Fruit fly (Drosophila melanogaster): ENCODE measurements around the gene RpL34a.

RpL34a gene

dm6 chr3R:26072477-26072876 lies 13.4 kb upstream of the RpL34a start (continued):
- TF ChIP-seq Sry-β (GFP tag; optimal IDR thresholded peaks at IDR 0.05), result no peak
- TF ChIP-seq CG1832 (GFP tag; optimal IDR thresholded peaks at IDR 0.05), result no peak
- no peak; the same call in 3 of the 4 replicates for TF ChIP-seq Gug (GFP tag; IDR thresholded peaks at IDR 0.05)
- no peak for TF ChIP-seq CG6175 (GFP tag; IDR thresholded peaks at IDR 0.05)
- TF ChIP-seq dimm (GFP tag; IDR thresholded peaks at IDR 0.05), result no peak
- no peak for TF ChIP-seq CG11695 (GFP tag; IDR thresholded peaks at IDR 0.05)
- no peak for TF ChIP-seq dm (GFP tag; optimal IDR thresholded peaks at IDR 0.05)
- no peak for TF ChIP-seq CG11085 (GFP tag; IDR thresholded peaks at IDR 0.05)
- TF ChIP-seq TFAM (GFP tag; optimal IDR thresholded peaks at IDR 0.05), result no peak
- TF ChIP-seq CG3995 (GFP tag; optimal IDR thresholded peaks at IDR 0.05), result no peak
- TF ChIP-seq hkb (optimal IDR thresholded peaks at IDR 0.05), result no peak
- TF ChIP-seq hkb (GFP tag; IDR thresholded peaks at IDR 0.05), result 0 out of 2 replicates have a peak, but pooled peaks have one; percentile 42
- TF ChIP-seq Jarid2 (GFP tag; optimal IDR thresholded peaks at IDR 0.05), result no peak
- TF ChIP-seq CG10147 (GFP tag; optimal IDR thresholded peaks at IDR 0.05), result no peak
- TF ChIP-seq CG15514 (GFP tag; optimal IDR thresholded peaks at IDR 0.05), result no peak
- no peak for TF ChIP-seq tup (GFP tag; optimal IDR thresholded peaks at IDR 0.05)
- no peak for TF ChIP-seq CG31224 (GFP tag; IDR thresholded peaks at IDR 0.05)
- no peak for TF ChIP-seq toy (GFP tag; IDR thresholded peaks at IDR 0.05)
- TF ChIP-seq CG2712 (tag; optimal IDR thresholded peaks at IDR 0.05), result peak; percentile 41
- no peak for TF ChIP-seq CG9876 (GFP tag; optimal IDR thresholded peaks at IDR 0.05)
- no peak for TF ChIP-seq nerfin-1 (tag; optimal IDR thresholded peaks at IDR 0.05)
- no peak for TF ChIP-seq CG10267 (tag; optimal IDR thresholded peaks at IDR 0.05)
- 0 out of 3 replicates have a peak, but pooled peaks have one; percentile 47 for TF ChIP-seq CG34422 (GFP tag; IDR thresholded peaks at IDR 0.05)
- TF ChIP-seq trem (tag; optimal IDR thresholded peaks at IDR 0.05), result no peak
- TF ChIP-seq CG13424 (tag; optimal IDR thresholded peaks at IDR 0.05), result peak; percentile 1
- TF ChIP-seq chinmo (GFP tag; IDR thresholded peaks at IDR 0.05; ENCODE audit: partially characterized antibody), result no peak
- TF ChIP-seq CG2875 (GFP tag; optimal IDR thresholded peaks at IDR 0.05), result no peak
- no peak for TF ChIP-seq CG9215 (GFP tag; IDR thresholded peaks at IDR 0.05)

dm6 chr3R:26068135-26068534 lies 9.1 kb upstream of the RpL34a start:
- TF ChIP-seq CG8089 (GFP tag; optimal IDR thresholded peaks at IDR 0.05) (no peak), ken (GFP tag; IDR thresholded peaks at IDR 0.05) (no peak), lmd (GFP tag; IDR thresholded peaks at IDR 0.05) (no peak), CG34422 (GFP tag; IDR thresholded peaks at IDR 0.05) (no peak), hb (GFP tag; IDR thresholded peaks at IDR 0.05; ENCODE audit: partially characterized antibody) (no peak), CG9727 (GFP tag; optimal IDR thresholded peaks at IDR 0.05) (no peak), twi (tag; optimal IDR thresholded peaks at IDR 0.05) (no peak), zen (tag; optimal IDR thresholded peaks at IDR 0.05) (no peak), wek (GFP tag; optimal IDR thresholded peaks at IDR 0.05) (no peak), CG9932 (GFP tag; IDR thresholded peaks at IDR 0.05) (no peak)

- TF ChIP-seq Ets65A (GFP tag) (peak; percentile 52), ind (GFP tag; optimal IDR thresholded peaks at IDR 0.05) (no peak)
Measured at dm6 chr3R:26064708-26065107, 5.6 kb upstream of the RpL34a start.
